Worm (Caenorhabditis elegans) whole organism, young adult: ENCODE data around the gene R148.8.

Experiments used
- B0336.3 ChIP-seq: fragments of 200-800 bp; sonication (Bioruptor generic); IDR thresholded peaks from 2 replicates; pipeline ENCODE4 v1.3.6; 2022; ENCODE audit warnings: missing genetic modification characterization, missing compliant biosample characterization
- C17E4.6 ChIP-seq: fragments of 200-800 bp; sonication (Bioruptor generic); IDR thresholded peaks from 2 replicates; pipeline ENCODE4 v1.3.6; 2022; ENCODE audit warnings: missing genetic modification reagents, missing genetic modification characterization, missing compliant biosample characterization
- D2030.7 ChIP-seq: fragments of 200-800 bp; sonication (Bioruptor generic); IDR thresholded peaks from 2 replicates; pipeline ENCODE4 v1.3.6; 2022; ENCODE audit warnings: missing genetic modification reagents, missing genetic modification characterization, missing compliant biosample characterization
- F37B4.10 ChIP-seq: fragments of 200-800 bp; sonication (Bioruptor generic); IDR thresholded peaks from 2 replicates; pipeline ENCODE4 v1.3.6; 2022; ENCODE audit warnings: missing genetic modification characterization, missing compliant biosample characterization
- F52B5.7 ChIP-seq: sonication (generic microtip); optimal IDR thresholded peaks from 2 replicates; lab custom pipeline; 2016; ENCODE audit warnings: mild to moderate bottlenecking, missing genetic modification characterization, missing compliant biosample characterization
- F55B11.4 ChIP-seq: sonication (generic microtip); optimal IDR thresholded peaks from 2 replicates; lab custom pipeline; 2016; ENCODE audit warnings: missing compliant biosample characterization, missing genetic modification characterization, borderline replicate concordance; ENCODE audit not compliant: insufficient read depth
- K11D2.4 ChIP-seq: fragments of 200-800 bp; sonication (Bioruptor generic); IDR thresholded peaks from 2 replicates; pipeline ENCODE4 v1.3.6; 2022; ENCODE audit warnings: missing genetic modification reagents, missing genetic modification characterization, missing compliant biosample characterization
- T07F8.4 ChIP-seq: sonication (generic microtip); optimal IDR thresholded peaks from 2 replicates; lab custom pipeline; 2016; ENCODE audit warnings: mild to moderate bottlenecking, missing genetic modification characterization, moderate library complexity, missing compliant biosample characterization
- Y79H2A.3 ChIP-seq: fragments of 200-800 bp; sonication (Bioruptor generic); conservative IDR thresholded peaks from 2 replicates; pipeline ENCODE4 v1.3.6; 2022; ENCODE audit warnings: missing genetic modification reagents, missing genetic modification characterization, missing compliant biosample characterization
- Y95B8A.8 ChIP-seq: fragments of 200-800 bp; sonication (Bioruptor generic); IDR thresholded peaks from 2 replicates; pipeline ENCODE4 v1.3.6; 2022; ENCODE audit warnings: missing genetic modification reagents, missing genetic modification characterization, missing compliant biosample characterization
- ama-1 ChIP-seq, 3 experiments: fragments of 150-350 bp in 1 of 3; sonication (generic microtip) in 2 of 3; optimal IDR thresholded peaks; 2 replicates each; lab custom pipeline; 2014 to 2018; ENCODE audit warnings: missing biosample characterization in 2 of 3, missing genetic modification characterization in 2 of 3, missing genetic modification reagents in 2 of 3
- atf-7 ChIP-seq: sonication (generic microtip); optimal IDR thresholded peaks from 2 replicates; lab custom pipeline; 2017; ENCODE audit warnings: mild to moderate bottlenecking, missing genetic modification characterization, missing compliant biosample characterization
- attf-5 ChIP-seq: fragments of 200-800 bp; sonication (Bioruptor generic); optimal IDR thresholded peaks from 2 replicates; lab custom pipeline; 2018; ENCODE audit warnings: mild to moderate bottlenecking, missing genetic modification characterization, missing compliant biosample characterization
- cebp-2 ChIP-seq: fragments of 200-800 bp; sonication (Bioruptor generic); IDR thresholded peaks from 2 replicates; pipeline ENCODE4 v1.3.6; 2022; ENCODE audit warnings: missing genetic modification characterization, missing compliant biosample characterization
- ceh-100 ChIP-seq: fragments of 200-800 bp; sonication (Bioruptor generic); IDR thresholded peaks from 2 replicates; pipeline ENCODE4 v1.3.6; 2022; ENCODE audit warnings: missing genetic modification reagents, missing genetic modification characterization, missing compliant biosample characterization
- die-1 ChIP-seq: sonication (generic microtip); optimal IDR thresholded peaks from 2 replicates; lab custom pipeline; 2016; ENCODE audit warnings: missing genotype, mild to moderate bottlenecking, missing genetic modification characterization, missing compliant biosample characterization
- dpff-1 ChIP-seq: sonication (generic microtip); optimal IDR thresholded peaks from 2 replicates; lab custom pipeline; 2017; ENCODE audit warnings: mild to moderate bottlenecking, missing genetic modification characterization, missing compliant biosample characterization
- egrh-3 ChIP-seq: fragments of 200-800 bp; sonication (Bioruptor generic); IDR thresholded peaks from 2 replicates; pipeline ENCODE4 v1.3.6; 2022; ENCODE audit warnings: missing genetic modification reagents, missing genetic modification characterization, missing compliant biosample characterization
- ets-4 ChIP-seq: fragments of 200-800 bp; sonication (Bioruptor generic); optimal IDR thresholded peaks from 2 replicates; lab custom pipeline; 2018; ENCODE audit warnings: mild to moderate bottlenecking, missing genetic modification characterization, missing compliant biosample characterization
- hmg-1.2 ChIP-seq: fragments of 200-800 bp; sonication (Bioruptor generic); IDR thresholded peaks from 2 replicates; pipeline ENCODE4 v1.3.6; 2022; ENCODE audit warnings: missing genetic modification reagents, missing genetic modification characterization, missing compliant biosample characterization
- hrde-1 ChIP-seq: sonication (generic microtip); optimal IDR thresholded peaks from 2 replicates; lab custom pipeline; 2016; ENCODE audit warnings: missing genetic modification characterization, mild to moderate bottlenecking, missing compliant biosample characterization, moderate library complexity, missing genotype, missing genetic modification reagents, borderline replicate concordance
- lag-1 ChIP-seq: fragments of 200-800 bp; sonication (Bioruptor generic); IDR thresholded peaks from 2 replicates; pipeline ENCODE4 v1.3.6; 2022; ENCODE audit warnings: missing genetic modification reagents, missing genetic modification characterization, missing compliant biosample characterization
- lin-26 ChIP-seq: fragments of 200-800 bp; sonication (Bioruptor generic); IDR thresholded peaks from 2 replicates; pipeline ENCODE4 v1.3.6; 2022; ENCODE audit warnings: missing genetic modification reagents, missing genetic modification characterization, missing compliant biosample characterization
- lin-54 ChIP-seq: fragments of 200-800 bp; sonication (Bioruptor generic); optimal IDR thresholded peaks from 2 replicates; lab custom pipeline; 2018; ENCODE audit warnings: mild to moderate bottlenecking, missing genetic modification characterization, missing compliant biosample characterization
- lsl-1 ChIP-seq: fragments of 200-800 bp; sonication (Bioruptor generic); optimal IDR thresholded peaks from 2 replicates; lab custom pipeline; 2018; ENCODE audit warnings: mild to moderate bottlenecking, missing genetic modification characterization, moderate library complexity, missing compliant biosample characterization
- mel-28 ChIP-seq: sonication (generic microtip); optimal IDR thresholded peaks from 2 replicates; lab custom pipeline; 2016; ENCODE audit warnings: borderline replicate concordance, mild to moderate bottlenecking, missing genetic modification characterization, missing compliant biosample characterization
- mes-4 ChIP-seq: sonication (generic microtip); optimal IDR thresholded peaks from 2 replicates; lab custom pipeline; 2016; ENCODE audit warnings: missing genotype, missing genetic modification characterization, missing compliant biosample characterization
- mxl-1 ChIP-seq: sonication (generic microtip); optimal IDR thresholded peaks from 2 replicates; lab custom pipeline; 2016; ENCODE audit warnings: missing genetic modification characterization, missing compliant biosample characterization
- nfyb-1 ChIP-seq: fragments of 200-800 bp; sonication (Bioruptor generic); IDR thresholded peaks from 2 replicates; pipeline ENCODE4 v1.3.6; 2022; ENCODE audit warnings: missing genetic modification reagents, missing genetic modification characterization, missing compliant biosample characterization
- nhr-27 ChIP-seq: fragments of 200-800 bp; sonication (Bioruptor generic); optimal IDR thresholded peaks from 2 replicates; lab custom pipeline; 2018; ENCODE audit warnings: mild to moderate bottlenecking, missing genetic modification characterization, moderate library complexity, missing compliant biosample characterization
- nhr-90 ChIP-seq: sonication (generic microtip); optimal IDR thresholded peaks from 2 replicates; lab custom pipeline; 2016; ENCODE audit warnings: missing genotype, mild to moderate bottlenecking, missing genetic modification characterization, missing compliant biosample characterization
- pha-4 ChIP-seq: fragments of 150-350 bp; sonication (generic microtip); optimal IDR thresholded peaks from 2 replicates; lab custom pipeline; 2014; ENCODE audit warnings: missing biosample characterization, missing genetic modification reagents, missing genetic modification characterization
- rec-8 ChIP-seq, 2 experiments: sonication (generic microtip); optimal IDR thresholded peaks; 2 replicates each; lab custom pipeline; 2016; ENCODE audit warnings: mild to moderate bottlenecking in 2 of 2, missing genetic modification characterization in 2 of 2, missing genetic modification reagents in 2 of 2, missing genotype in 2 of 2, missing biosample characterization in 1 of 2, missing compliant biosample characterization in 1 of 2, moderate library complexity in 1 of 2
- snpc-3.4 ChIP-seq: sonication (generic microtip); optimal IDR thresholded peaks from 2 replicates; lab custom pipeline; 2017; ENCODE audit warnings: missing genetic modification characterization, mild to moderate bottlenecking, missing compliant biosample characterization, antibody characterized with exemption, moderate library complexity, missing genotype, missing genetic modification reagents
- sptf-2 ChIP-seq: fragments of 200-800 bp; sonication (Bioruptor generic); optimal IDR thresholded peaks from 2 replicates; lab custom pipeline; 2018; ENCODE audit warnings: mild to moderate bottlenecking, missing genetic modification characterization, missing compliant biosample characterization
- tbp1 ChIP-seq: fragments of 200-800 bp; sonication (Bioruptor generic); optimal IDR thresholded peaks from 2 replicates; lab custom pipeline; 2018; ENCODE audit warnings: mild to moderate bottlenecking, missing genetic modification characterization, missing compliant biosample characterization
- tlf-1 ChIP-seq: fragments of 200-800 bp; sonication (Bioruptor generic); optimal IDR thresholded peaks from 2 replicates; lab custom pipeline; 2018; ENCODE audit warnings: mild to moderate bottlenecking, missing genetic modification characterization, missing compliant biosample characterization
- xnd-1 ChIP-seq: sonication (generic microtip); optimal IDR thresholded peaks from 2 replicates; lab custom pipeline; 2016; ENCODE audit warnings: missing genotype, missing genetic modification reagents, missing genetic modification characterization, missing compliant biosample characterization
- zfh-2 ChIP-seq: fragments of 200-800 bp; sonication (Bioruptor generic); conservative IDR thresholded peaks from 2 replicates; pipeline ENCODE4 v1.3.6; 2022; ENCODE audit warnings: missing genetic modification reagents, missing genetic modification characterization, missing compliant biosample characterization
- zim-3 ChIP-seq: sonication (generic microtip); optimal IDR thresholded peaks from 2 replicates; lab custom pipeline; 2017; ENCODE audit warnings: mild to moderate bottlenecking, missing genetic modification characterization, moderate library complexity, missing compliant biosample characterization
- ztf-22 ChIP-seq: fragments of 200-800 bp; sonication (Bioruptor generic); optimal IDR thresholded peaks from 2 replicates; lab custom pipeline; 2018; ENCODE audit warnings: mild to moderate bottlenecking, missing genetic modification characterization, moderate library complexity, missing compliant biosample characterization
- ztf-3 ChIP-seq: fragments of 200-800 bp; sonication (Bioruptor generic); optimal IDR thresholded peaks from 2 replicates; lab custom pipeline; 2018; ENCODE audit warnings: mild to moderate bottlenecking, missing genetic modification characterization, missing compliant biosample characterization

The R148.8 gene

ce11 chrIII:3224102-3224501, 32.8 kb downstream of the R148.8 start:
- no peak for TF ChIP-seq atf-7 (tag; lab: Kevin White, UChicago)
- no peak for TF ChIP-seq ztf-22 (GFP tag; lab: Kevin White, UChicago)
- TF ChIP-seq F37B4.10 (GFP tag; lab: Robert Waterston, UW), result no peak
- no peak for TF ChIP-seq ceh-100
- no peak for TF ChIP-seq xnd-1 (tag; lab: Kevin White, UChicago)
- no peak for TF ChIP-seq ztf-3
- TF ChIP-seq F55B11.4 (tag; lab: Kevin White, UChicago), result no peak

DNA sequence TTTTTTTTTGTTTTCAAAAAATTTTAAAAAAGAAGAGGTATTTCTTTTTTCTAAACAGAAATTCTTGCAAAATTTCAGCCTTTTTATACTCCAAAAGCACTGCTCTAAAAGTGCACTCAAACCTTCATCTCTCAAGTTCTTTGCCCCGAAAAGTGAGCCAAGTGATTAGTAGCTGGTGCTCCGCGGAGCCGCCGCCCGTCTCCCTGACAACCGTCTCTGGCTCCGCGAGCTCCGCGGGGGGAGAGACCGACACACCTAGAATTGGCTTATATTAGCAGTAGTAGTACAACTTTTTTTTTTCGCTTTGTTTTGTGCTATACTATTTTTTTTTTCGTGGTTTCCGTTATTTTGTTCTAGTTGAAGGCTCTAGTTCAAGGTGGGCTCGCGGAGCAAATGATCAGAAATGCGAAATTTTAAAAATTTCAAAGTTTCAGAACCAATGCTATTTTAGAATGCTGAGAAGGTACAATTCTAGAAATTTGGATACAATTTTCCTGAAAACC, 41.4 kb downstream of the R148.8 start, which contains the start of gene Y53G8AL.1:
Gene Y53G8AL.1, plus strand, starts transcription at position 453 of the 503 bp plus-strand sequence.
- TF ChIP-seq zfh-2 (GFP tag; lab: Robert Waterston, UW) (peak; percentile 74), egrh-3 (GFP tag; lab: Robert Waterston, UW) (peak; percentile 19; the same call in 1 of the 2 replicates), tbp1 (no peak), zim-3 (tag; lab: Kevin White, UChicago) (no peak), T07F8.4 (no peak), Y95B8A.8 (GFP tag; lab: Robert Waterston, UW) (no peak), attf-5 (GFP tag; lab: Kevin White, UChicago) (no peak), C17E4.6 (GFP tag; lab: Robert Waterston, UW) (no peak), pha-4 (no peak), nhr-90 (tag; lab: Kevin White, UChicago) (no peak), mes-4 (no peak), B0336.3 (GFP tag; lab: Robert Waterston, UW) (no peak)

DNA sequence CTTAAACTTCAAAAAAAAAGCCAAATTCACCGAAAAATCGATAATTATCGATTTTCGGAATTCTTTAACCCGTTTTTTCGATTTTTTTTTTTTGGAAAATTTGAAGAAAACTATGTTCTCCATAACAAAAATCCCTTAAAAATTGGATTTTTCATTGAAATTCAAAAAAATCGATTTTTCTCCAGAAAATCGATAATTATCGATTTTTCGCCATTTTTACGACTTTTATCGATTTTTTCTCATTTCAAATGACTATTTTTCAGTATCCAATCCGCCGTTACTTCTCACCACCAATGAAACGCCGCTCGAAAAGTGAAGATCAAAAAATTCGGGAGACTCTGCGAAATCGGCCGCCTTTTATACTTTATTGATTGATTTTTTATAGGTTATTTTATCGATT, 49.6 kb downstream of the R148.8 start:
- TF ChIP-seq mxl-1 (tag; lab: Kevin White, UChicago) (no peak), lin-26 (no peak), rec-8 (tag; optimal IDR thresholded peaks at IDR 0.05; lab: Kevin White, UChicago) (no peak), lin-54 (GFP tag; lab: Kevin White, UChicago) (no peak), zfh-2 (GFP tag; lab: Robert Waterston, UW) (no peak), nfyb-1 (no peak), mel-28 (tag; lab: Kevin White, UChicago) (no peak), hrde-1 (tag; lab: Kevin White, UChicago) (no peak)

ce11 chrIII:3241361-3241760, 50.1 kb downstream of the R148.8 start:
- TF ChIP-seq Y79H2A.3 (no peak), atf-7 (tag; lab: Kevin White, UChicago) (no peak), dpff-1 (no peak), hmg-1.2 (GFP tag; lab: Robert Waterston, UW) (no peak), ets-4 (GFP tag; lab: Kevin White, UChicago) (no peak), ama-1 (optimal IDR thresholded peaks at IDR 0.05; lab: Kevin White, UChicago) (no peak), ama-1 (GFP tag; optimal IDR thresholded peaks at IDR 0.05; lab: Kevin White, UChicago) (no peak), D2030.7 (GFP tag; lab: Robert Waterston, UW) (no peak), lsl-1 (no peak), F52B5.7 (tag; lab: Kevin White, UChicago) (no peak), snpc-3.4 (tag; lab: Kevin White, UChicago) (no peak), zfh-2 (GFP tag; lab: Robert Waterston, UW) (no peak), tbp1 (no peak), K11D2.4 (GFP tag; lab: Robert Waterston, UW) (no peak), sptf-2 (GFP tag; lab: Kevin White, UChicago) (no peak), die-1 (no peak), nhr-27 (tag; lab: Kevin White, UChicago) (no peak), ceh-100 (no peak), cebp-2 (GFP tag; lab: Robert Waterston, UW) (no peak), tlf-1 (GFP tag; lab: Kevin White, UChicago) (no peak), lag-1 (no peak)
